Worm (Caenorhabditis elegans) whole organism, L4 larva: Measurements from ENCODE around the gene Y37E11AL.3.

Source experiments
- F26F4.8 ChIP-seq: fragments of 200-800 bp; sonication (Bioruptor generic); conservative IDR thresholded peaks from 2 replicates; pipeline ENCODE4 v1.3.6; 2022; ENCODE audit warnings: missing genetic modification characterization, missing compliant biosample characterization
- R02D3.7 ChIP-seq: fragments of 150-350 bp; sonication (generic microtip); optimal IDR thresholded peaks from 3 replicates; lab custom pipeline; 2014; ENCODE audit warnings: missing biosample characterization, missing genetic modification characterization
- T20F7.1 ChIP-seq: fragments of 200-800 bp; sonication (Bioruptor generic); optimal IDR thresholded peaks from 2 replicates; lab custom pipeline; 2018; ENCODE audit warnings: mild to moderate bottlenecking, missing genetic modification characterization, missing compliant biosample characterization
- T26A8.4 ChIP-seq: fragments of 200-800 bp; sonication (Bioruptor generic); IDR thresholded peaks from 2 replicates; pipeline ENCODE4 v1.3.6; 2022; ENCODE audit warnings: missing genetic modification characterization, missing compliant biosample characterization
- Y75B8A.6 ChIP-seq: fragments of 200-800 bp; sonication (Bioruptor generic); IDR thresholded peaks from 2 replicates; pipeline ENCODE4 v1.3.6; 2022; ENCODE audit warnings: missing genetic modification reagents, missing genetic modification characterization, missing compliant biosample characterization
- aha-1 ChIP-seq: fragments of 150-350 bp; peaks from one replicate; lab custom pipeline; 2014; ENCODE audit warnings: missing biosample characterization, missing genetic modification characterization
- aly-2 ChIP-seq: sonication (generic microtip); optimal IDR thresholded peaks from 2 replicates; lab custom pipeline; 2018; ENCODE audit warnings: missing biosample characterization, missing genetic modification characterization
- ama-1 ChIP-seq: fragments of 150-350 bp; optimal IDR thresholded peaks from 2 replicates; lab custom pipeline; 2014; ENCODE audit warnings: inconsistent platforms, mixed read lengths
- attf-4 ChIP-seq: sonication (generic microtip); optimal IDR thresholded peaks from 3 replicates; lab custom pipeline; 2017; ENCODE audit warnings: missing biosample characterization, missing genetic modification characterization
- ceh-20 ChIP-seq: fragments of 200-800 bp; sonication (Bioruptor generic); IDR thresholded peaks from 2 replicates; pipeline ENCODE4 v1.3.6; 2022; ENCODE audit warnings: missing genetic modification reagents, missing genetic modification characterization, missing compliant biosample characterization
- ceh-28 ChIP-seq: fragments of 150-350 bp; optimal IDR thresholded peaks from 2 replicates; lab custom pipeline; 2014; ENCODE audit warnings: missing biosample characterization, missing genetic modification reagents, missing genetic modification characterization
- ceh-62 ChIP-seq: sonication (generic microtip); optimal IDR thresholded peaks from 2 replicates; lab custom pipeline; 2017; ENCODE audit warnings: missing biosample characterization, missing genetic modification characterization
- ces-1 ChIP-seq: fragments of 150-350 bp; sonication (generic microtip); optimal IDR thresholded peaks from 4 replicates; lab custom pipeline; 2014; ENCODE audit warnings: missing biosample characterization, missing genetic modification reagents, missing genetic modification characterization
- cey-2 ChIP-seq: sonication (generic microtip); optimal IDR thresholded peaks from 3 replicates; lab custom pipeline; 2017; ENCODE audit warnings: missing genetic modification characterization, mild to moderate bottlenecking, missing compliant biosample characterization, antibody characterized with exemption, borderline replicate concordance; ENCODE audit not compliant: insufficient read depth
- daf-16 ChIP-seq, 3 experiments: sonication (generic microtip); optimal IDR thresholded peaks; 2 replicates each; lab custom pipeline; 2016 to 2017; ENCODE audit warnings: missing genetic modification characterization in 3 of 3, missing genetic modification reagents in 3 of 3, mild to moderate bottlenecking in 2 of 3, missing compliant biosample characterization in 2 of 3, missing biosample characterization in 1 of 3, moderate library complexity in 1 of 3
- dpl-1 ChIP-seq: fragments of 150-350 bp; optimal IDR thresholded peaks from 2 replicates; lab custom pipeline; 2014; ENCODE audit warnings: missing biosample characterization, missing genetic modification reagents, missing genetic modification characterization
- egl-43 ChIP-seq: fragments of 200-800 bp; sonication (Bioruptor generic); IDR thresholded peaks from 2 replicates; pipeline ENCODE4 v1.3.6; 2022; ENCODE audit warnings: missing genetic modification reagents, missing genetic modification characterization, missing compliant biosample characterization
- fkh-10 ChIP-seq: fragments of 150-350 bp; optimal IDR thresholded peaks from 2 replicates; lab custom pipeline; 2014; ENCODE audit warnings: missing biosample characterization, missing genetic modification reagents, missing genetic modification characterization
- gei-8 ChIP-seq: fragments of 200-800 bp; sonication (Bioruptor generic); optimal IDR thresholded peaks from 2 replicates; lab custom pipeline; 2018; ENCODE audit warnings: mild to moderate bottlenecking, missing genetic modification characterization, missing compliant biosample characterization
- hif-1 ChIP-seq, 2 experiments: sonication (generic microtip); optimal IDR thresholded peaks; 2 replicates each; lab custom pipeline; 2016 to 2017; ENCODE audit warnings: missing compliant biosample characterization in 2 of 2, missing genetic modification characterization in 2 of 2, missing genetic modification reagents in 2 of 2, missing genotype in 2 of 2, mild to moderate bottlenecking in 1 of 2
- hlh-30 ChIP-seq: sonication (generic microtip); optimal IDR thresholded peaks from 2 replicates; lab custom pipeline; 2017; ENCODE audit warnings: antibody characterized with exemption, mild to moderate bottlenecking, missing genetic modification characterization, missing compliant biosample characterization; ENCODE audit not compliant: insufficient read depth
- hmg-1.1 ChIP-seq: fragments of 200-800 bp; sonication (Bioruptor generic); IDR thresholded peaks from 2 replicates; pipeline ENCODE4 v1.3.6; 2022; ENCODE audit warnings: missing genetic modification reagents, missing genetic modification characterization, missing compliant biosample characterization
- jun-1 ChIP-seq: fragments of 150-350 bp; optimal IDR thresholded peaks from 2 replicates; lab custom pipeline; 2014; ENCODE audit warnings: missing biosample characterization, missing genetic modification reagents, missing genetic modification characterization
- lim-7 ChIP-seq: fragments of 200-800 bp; sonication (Bioruptor generic); IDR thresholded peaks from 2 replicates; pipeline ENCODE4 v1.3.6; 2022; ENCODE audit warnings: missing genetic modification characterization, missing compliant biosample characterization
- lin-13 ChIP-seq: fragments of 150-350 bp; optimal IDR thresholded peaks from 2 replicates; lab custom pipeline; 2014; ENCODE audit warnings: missing biosample characterization, missing genetic modification reagents, missing genetic modification characterization
- lin-29 ChIP-seq: fragments of 200-800 bp; sonication (Bioruptor generic); IDR thresholded peaks from 2 replicates; pipeline ENCODE4 v1.3.6; 2022; ENCODE audit warnings: missing genetic modification reagents, missing genetic modification characterization, missing compliant biosample characterization
- lin-38 ChIP-seq: fragments of 200-800 bp; sonication (Bioruptor generic); IDR thresholded peaks from 2 replicates; pipeline ENCODE4 v1.3.6; 2022; ENCODE audit warnings: missing genetic modification reagents, missing genetic modification characterization, missing compliant biosample characterization
- lin-39 ChIP-seq: fragments of 150-350 bp; optimal IDR thresholded peaks from 2 replicates; lab custom pipeline; 2014; ENCODE audit warnings: missing biosample characterization, missing genetic modification reagents, missing genetic modification characterization
- lir-3 ChIP-seq: sonication (generic microtip); optimal IDR thresholded peaks from 2 replicates; lab custom pipeline; 2016; ENCODE audit warnings: mild to moderate bottlenecking, missing genetic modification characterization, missing compliant biosample characterization
- mdt-29 ChIP-seq: fragments of 200-800 bp; sonication (Bioruptor generic); IDR thresholded peaks from 2 replicates; pipeline ENCODE4 v1.3.6; 2022; ENCODE audit warnings: missing genetic modification reagents, missing genetic modification characterization, missing compliant biosample characterization
- mxl-2 ChIP-seq: fragments of 200-800 bp; sonication (Bioruptor generic); conservative IDR thresholded peaks from 2 replicates; pipeline ENCODE4 v1.3.6; 2022; ENCODE audit warnings: missing genetic modification reagents, missing genetic modification characterization, missing compliant biosample characterization
- mxl-3 ChIP-seq: fragments of 200-800 bp; sonication (Bioruptor generic); optimal IDR thresholded peaks from 2 replicates; lab custom pipeline; 2018; ENCODE audit warnings: mild to moderate bottlenecking, missing genetic modification characterization, missing compliant biosample characterization
- nhr-25 ChIP-seq: sonication (generic microtip); optimal IDR thresholded peaks from 2 replicates; lab custom pipeline; 2017; ENCODE audit warnings: missing genetic modification characterization, mild to moderate bottlenecking, missing compliant biosample characterization, antibody characterized with exemption, moderate library complexity, borderline replicate concordance; ENCODE audit not compliant: insufficient read depth
- nhr-28 ChIP-seq: fragments of 150-350 bp; optimal IDR thresholded peaks from 2 replicates; lab custom pipeline; 2014; ENCODE audit warnings: missing biosample characterization, missing genetic modification characterization
- nhr-48 ChIP-seq: sonication (generic microtip); optimal IDR thresholded peaks from 2 replicates; lab custom pipeline; 2016; ENCODE audit warnings: mild to moderate bottlenecking, missing genetic modification characterization, missing compliant biosample characterization
- nhr-6 ChIP-seq: fragments of 150-350 bp; optimal IDR thresholded peaks from 2 replicates; lab custom pipeline; 2014; ENCODE audit warnings: missing biosample characterization, missing genetic modification characterization
- nhr-76 ChIP-seq: fragments of 150-350 bp; optimal IDR thresholded peaks from 2 replicates; lab custom pipeline; 2014; ENCODE audit warnings: missing biosample characterization, missing genetic modification characterization
- pha-4 ChIP-seq, 2 experiments: fragments of 150-350 bp in 1 of 2; fragments of 200-800 bp in 1 of 2; sonication (Bioruptor generic) in 1 of 2; IDR thresholded peaks in 1 of 2; optimal IDR thresholded peaks in 1 of 2; 2 replicates each; pipeline versions ENCODE4 v1.3.6 to Lab custom; 2014 to 2022; ENCODE audit warnings: missing genetic modification characterization in 2 of 2, missing genetic modification reagents in 2 of 2, missing biosample characterization in 1 of 2, missing compliant biosample characterization in 1 of 2
- php-3 ChIP-seq: fragments of 200-800 bp; sonication (Bioruptor generic); IDR thresholded peaks from 2 replicates; pipeline ENCODE4 v1.3.6; 2022; ENCODE audit warnings: missing genetic modification reagents, missing genetic modification characterization, missing compliant biosample characterization
- saeg-2 ChIP-seq: fragments of 200-800 bp; sonication (Bioruptor generic); IDR thresholded peaks from 2 replicates; pipeline ENCODE4 v1.3.6; 2022; ENCODE audit warnings: missing genetic modification reagents, missing genetic modification characterization, missing compliant biosample characterization
- snpc-1.2 ChIP-seq: fragments of 200-800 bp; sonication (Bioruptor generic); IDR thresholded peaks from 2 replicates; pipeline ENCODE4 v1.3.6; 2022; ENCODE audit warnings: missing genetic modification reagents, missing genetic modification characterization, missing compliant biosample characterization
- tag-97 ChIP-seq: fragments of 200-800 bp; sonication (Bioruptor generic); IDR thresholded peaks from 2 replicates; pipeline ENCODE4 v1.3.6; 2022; ENCODE audit warnings: missing genetic modification characterization, missing compliant biosample characterization
- unc-130 ChIP-seq: sonication (generic microtip); optimal IDR thresholded peaks from 2 replicates; lab custom pipeline; 2016; ENCODE audit warnings: missing genetic modification reagents, missing genetic modification characterization, missing compliant biosample characterization
- zip-11 ChIP-seq: fragments of 200-800 bp; sonication (Bioruptor generic); IDR thresholded peaks from 2 replicates; pipeline ENCODE4 v1.3.6; 2022; ENCODE audit warnings: missing genetic modification characterization, missing compliant biosample characterization
- zip-2 ChIP-seq: fragments of 150-350 bp; optimal IDR thresholded peaks from 2 replicates; lab custom pipeline; 2014; ENCODE audit warnings: missing biosample characterization, missing genetic modification characterization
- ztf-11 ChIP-seq: fragments of 150-350 bp; optimal IDR thresholded peaks from 2 replicates; lab custom pipeline; 2014; ENCODE audit warnings: missing biosample characterization, missing genetic modification characterization
- ztf-7 ChIP-seq: fragments of 150-350 bp; optimal IDR thresholded peaks from 2 replicates; lab custom pipeline; 2014; ENCODE audit warnings: missing biosample characterization, missing genetic modification characterization

Gene Y37E11AL.3

ce11 chrIV:3648634-3649240, 46.0 kb upstream of the Y37E11AL.3 start, which contains the start of gene CC8.2 (continued):
- no peak for TF ChIP-seq saeg-2
- no peak for TF ChIP-seq lim-7 (GFP tag; lab: Robert Waterston, UW)
- TF ChIP-seq lin-38 (GFP tag; lab: Robert Waterston, UW) = no peak; the same call in 1 of the 2 replicates
- TF ChIP-seq zip-2 = no peak
- no peak for TF ChIP-seq zip-11 (GFP tag; lab: Robert Waterston, UW)
- no peak for TF ChIP-seq ztf-11
- no peak for TF ChIP-seq hmg-1.1 (GFP tag; lab: Robert Waterston, UW)
- peak; percentile 48; the same call in 1 of the 2 replicates for TF ChIP-seq ceh-20 (GFP tag; lab: Robert Waterston, UW)
- TF ChIP-seq php-3 = peak; percentile 39; the same call in 1 of the 2 replicates
- peak; percentile 61 for TF ChIP-seq nhr-28 (tag; lab: Kevin White, UChicago)
- TF ChIP-seq mxl-3 (GFP tag; lab: Kevin White, UChicago) = peak; percentile 91
- TF ChIP-seq tag-97 = no peak
- TF ChIP-seq nhr-48 (tag; lab: Kevin White, UChicago) = peak; percentile 87
- TF ChIP-seq ceh-62 (tag; lab: Kevin White, UChicago) = no peak
- TF ChIP-seq R02D3.7 (tag; lab: Kevin White, UChicago) = no peak
- TF ChIP-seq egl-43 = peak; percentile 55; the same call in 1 of the 2 replicates
- TF ChIP-seq ama-1 (lab: Kevin White, UChicago) = no peak
- no peak for TF ChIP-seq jun-1 (tag; lab: Kevin White, UChicago)
- no peak for TF ChIP-seq Y75B8A.6 (GFP tag; lab: Robert Waterston, UW)
- no peak for TF ChIP-seq nhr-76
- peak; percentile 59; the same call in 1 of the 2 replicates for TF ChIP-seq mxl-2 (GFP tag; lab: Robert Waterston, UW)

DNA sequence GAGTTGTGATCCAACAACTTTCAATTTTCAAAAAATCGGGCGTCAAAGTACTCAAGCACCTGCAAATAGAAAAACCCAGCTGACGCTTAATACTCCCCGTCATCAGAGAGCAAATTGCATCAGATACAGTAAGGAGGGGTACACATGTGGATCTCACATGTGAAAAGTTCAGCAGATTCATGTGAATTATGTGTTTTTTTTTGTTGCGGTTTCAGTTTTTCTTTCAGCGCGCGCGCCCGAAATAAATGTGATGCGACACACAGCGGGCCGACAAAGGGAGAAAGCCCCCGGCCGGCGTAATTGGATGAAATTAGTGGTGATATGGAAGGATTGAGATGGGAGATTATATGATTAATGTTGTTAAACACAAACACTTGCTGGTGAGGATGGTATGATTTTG, 42.5 kb upstream of the Y37E11AL.3 start:
- TF ChIP-seq ces-1 (GFP tag; lab: Kevin White, UChicago) (no peak), lir-3 (tag; lab: Kevin White, UChicago) (no peak), jun-1 (tag; lab: Kevin White, UChicago) (no peak), T26A8.4 (GFP tag; lab: Robert Waterston, UW) (no peak), ceh-28 (no peak), mxl-3 (GFP tag; lab: Kevin White, UChicago) (peak; percentile 59), unc-130 (GFP tag; lab: Kevin White, UChicago) (no peak), hif-1 (tag; optimal IDR thresholded peaks at IDR 0.05; lab: Kevin White, UChicago) (peak in 1 of 2 experiments; percentile 39), snpc-1.2 (GFP tag; lab: Robert Waterston, UW) (no peak), aha-1 (tag; lab: Kevin White, UChicago) (no peak), ztf-11 (no peak), dpl-1 (GFP tag; lab: Kevin White, UChicago) (no peak), fkh-10 (GFP tag; lab: Kevin White, UChicago) (no peak), aly-2 (tag; lab: Kevin White, UChicago) (no peak), nhr-6 (tag; lab: Kevin White, UChicago) (no peak), daf-16 (GFP tag; optimal IDR thresholded peaks at IDR 0.05; lab: Kevin White, UChicago) (no peak), daf-16 (tag; optimal IDR thresholded peaks at IDR 0.05; lab: Kevin White, UChicago) (peak; percentile 27), hlh-30 (tag; lab: Kevin White, UChicago) (peak; percentile 72), ama-1 (lab: Kevin White, UChicago) (no peak), pha-4 (GFP tag; IDR thresholded peaks at IDR 0.05; lab: Robert Waterston, UW) (no peak), pha-4 (tag; optimal IDR thresholded peaks at IDR 0.05; lab: Kevin White, UChicago) (no peak), cey-2 (tag; lab: Kevin White, UChicago) (peak; percentile 8), php-3 (no peak), zip-2 (no peak), F26F4.8 (GFP tag; lab: Robert Waterston, UW) (no peak), lin-13 (GFP tag; lab: Kevin White, UChicago) (no peak), R02D3.7 (tag; lab: Kevin White, UChicago) (no peak), lin-39 (tag; lab: Kevin White, UChicago) (no peak), ztf-7 (tag; lab: Kevin White, UChicago) (no peak), nhr-25 (no peak), attf-4 (tag; lab: Kevin White, UChicago) (no peak), lin-29 (GFP tag; lab: Robert Waterston, UW) (no peak), mdt-29 (no peak), saeg-2 (no peak), T20F7.1 (GFP tag; lab: Kevin White, UChicago) (no peak), ceh-62 (tag; lab: Kevin White, UChicago) (no peak), ceh-20 (GFP tag; lab: Robert Waterston, UW) (0 out of 2 replicates have a peak, but pooled peaks have one; percentile 38), gei-8 (GFP tag; lab: Kevin White, UChicago) (no peak)
